Fruit fly (Drosophila melanogaster): ENCODE measurements around the gene Ibf1.

The Ibf1 gene

dm6 chr3R:9245576-9246200 lies 13.1 kb upstream of the Ibf1 start, which contains the start of gene Vps15 (continued):
- TF ChIP-seq CG17186 (GFP tag; optimal IDR thresholded peaks at IDR 0.05) (peak; percentile 68), lov (optimal IDR thresholded peaks at IDR 0.05) (no peak), lov (GFP tag; IDR thresholded peaks at IDR 0.05) (0 out of 3 replicates have a peak, but pooled peaks have one; percentile 55), wek (GFP tag; optimal IDR thresholded peaks at IDR 0.05) (no peak), Nf-YC (tag; optimal IDR thresholded peaks at IDR 0.05) (peak; percentile 72), HLH3B (GFP tag; IDR thresholded peaks at IDR 0.05) (peak; percentile 76), dan (GFP tag; IDR thresholded peaks at IDR 0.05) (no peak), CG11696 (GFP tag; IDR thresholded peaks at IDR 0.05) (0 out of 2 replicates have a peak, but pooled peaks have one; percentile 25), CG12104 (GFP tag; optimal IDR thresholded peaks at IDR 0.05) (peak; percentile 33), onecut (GFP tag; IDR thresholded peaks at IDR 0.05) (peak; percentile 63), az2 (GFP tag; optimal IDR thresholded peaks at IDR 0.05) (peak; percentile 71), CG31224 (GFP tag; IDR thresholded peaks at IDR 0.05) (no peak), CG16779 (GFP tag; IDR thresholded peaks at IDR 0.05) (0 out of 2 replicates have a peak, but pooled peaks have one; percentile 31), Drgx (GFP tag; IDR thresholded peaks at IDR 0.05) (peak; percentile 58; the same call in 1 of the 2 replicates), Meics (GFP tag; optimal IDR thresholded peaks at IDR 0.05) (peak; percentile 81), Trl (optimal IDR thresholded peaks at IDR 0.05) (no peak), Trl (GFP tag; optimal IDR thresholded peaks at IDR 0.05) (peak; percentile 57), tin (GFP tag; optimal IDR thresholded peaks at IDR 0.05) (peak; percentile 74), CG7963 (GFP tag; IDR thresholded peaks at IDR 0.05; ENCODE audit: partially characterized antibody) (peak; percentile 70), CG3726 (GFP tag; IDR thresholded peaks at IDR 0.05) (0 out of 3 replicates have a peak, but pooled peaks have one; percentile 37), CG9932 (GFP tag; IDR thresholded peaks at IDR 0.05) (peak; percentile 79), gsb (GFP tag; IDR thresholded peaks at IDR 0.05) (no peak), Atf3 (GFP tag; optimal IDR thresholded peaks at IDR 0.05) (peak; percentile 5), gcm2 (GFP tag; optimal IDR thresholded peaks at IDR 0.05) (no peak), repo (GFP tag; optimal IDR thresholded peaks at IDR 0.05) (peak; percentile 12), CG9797 (GFP tag; optimal IDR thresholded peaks at IDR 0.05) (no peak), CG6765 (GFP tag; optimal IDR thresholded peaks at IDR 0.05) (peak; percentile 47), Sox102F (GFP tag; optimal IDR thresholded peaks at IDR 0.05) (peak; percentile 83), ato (GFP tag; IDR thresholded peaks at IDR 0.05; ENCODE audit: partially characterized antibody) (no peak; the same call in 1 of the 2 replicates), CG9876 (GFP tag; optimal IDR thresholded peaks at IDR 0.05) (no peak), Spps (tag; optimal IDR thresholded peaks at IDR 0.05) (peak; percentile 51), CG2120 (GFP tag; optimal IDR thresholded peaks at IDR 0.05) (peak; percentile 88), btn (GFP tag; optimal IDR thresholded peaks at IDR 0.05) (no peak), MESR4 (GFP tag; optimal IDR thresholded peaks at IDR 0.05) (peak; percentile 73), NfI (GFP tag; optimal IDR thresholded peaks at IDR 0.05) (peak; percentile 73), salm (tag; optimal IDR thresholded peaks at IDR 0.05) (peak; percentile 46), NC2β (GFP tag; optimal IDR thresholded peaks at IDR 0.05) (peak; percentile 50), abd-A (tag; optimal IDR thresholded peaks at IDR 0.05) (peak; percentile 77), CG10209 (GFP tag; optimal IDR thresholded peaks at IDR 0.05) (peak; percentile 58), CG18011 (GFP tag; optimal IDR thresholded peaks at IDR 0.05) (peak; percentile 61), jing (GFP tag; optimal IDR thresholded peaks at IDR 0.05) (peak; percentile 21), nom (GFP tag; optimal IDR thresholded peaks at IDR 0.05) (peak; percentile 42), CG4424 (GFP tag; optimal IDR thresholded peaks at IDR 0.05) (peak; percentile 77), rib (GFP tag; IDR thresholded peaks at IDR 0.05) (no peak), CoRest (tag; optimal IDR thresholded peaks at IDR 0.05) (peak; percentile 86), CG9727 (GFP tag; optimal IDR thresholded peaks at IDR 0.05) (peak; percentile 72), pho (GFP tag; optimal IDR thresholded peaks at IDR 0.05) (peak; percentile 72), CG12659 (GFP tag; optimal IDR thresholded peaks at IDR 0.05) (peak; percentile 79), ftz-f1 (GFP tag; optimal IDR thresholded peaks at IDR 0.05) (no peak), CG2116 (GFP tag; optimal IDR thresholded peaks at IDR 0.05) (peak; percentile 94)
